Worm (Caenorhabditis elegans) whole organism, L4/young adult: ENCODE results near the gene F32B6.4.

Experiments used
- W03F9.2 ChIP-seq: fragments of 150-350 bp; optimal IDR thresholded peaks from 2 replicates; lab custom pipeline; 2014; ENCODE audit warnings: missing biosample characterization, missing genetic modification characterization
- him-1 ChIP-seq: sonication (generic microtip); optimal IDR thresholded peaks from 2 replicates; lab custom pipeline; 2016; ENCODE audit warnings: missing genotype, missing genetic modification reagents, missing genetic modification characterization, missing compliant biosample characterization

- TF ChIP-seq him-1 (tag; lab: Kevin White, UChicago) (no peak), W03F9.2 (tag; lab: Kevin White, UChicago) (no peak)
Observed at ce11 chrIV:9855712-9856111, 36.1 kb downstream of the F32B6.4 start, which contains the start of gene K07F5.12.
